Worm (Caenorhabditis elegans) whole organism, L3 larva: Measurements from ENCODE around the gene hmg-4.

Experiments used
- R02D3.7 ChIP-seq: fragments of 150-350 bp; optimal IDR thresholded peaks from 2 replicates; lab custom pipeline; 2014; ENCODE audit warnings: missing biosample characterization, missing genetic modification characterization
- ZK546.5 ChIP-seq: sonication (generic microtip); optimal IDR thresholded peaks from 2 replicates; lab custom pipeline; 2017; ENCODE audit warnings: missing biosample characterization, missing genetic modification characterization
- aly-2 ChIP-seq: fragments of 150-350 bp; optimal IDR thresholded peaks from 2 replicates; lab custom pipeline; 2014; ENCODE audit warnings: missing biosample characterization, missing genetic modification characterization
- ama-1 ChIP-seq: fragments of 150-350 bp; optimal IDR thresholded peaks from 2 replicates; lab custom pipeline; 2018
- ceh-16 ChIP-seq: sonication (generic microtip); optimal IDR thresholded peaks from 2 replicates; lab custom pipeline; 2017; ENCODE audit warnings: missing biosample characterization, missing genetic modification characterization
- ceh-28 ChIP-seq: fragments of 150-350 bp; optimal IDR thresholded peaks from 2 replicates; lab custom pipeline; 2014; ENCODE audit warnings: missing biosample characterization, missing genetic modification reagents, missing genetic modification characterization
- ceh-82 ChIP-seq: fragments of 150-350 bp; optimal IDR thresholded peaks from 2 replicates; lab custom pipeline; 2014; ENCODE audit warnings: missing biosample characterization, missing genetic modification characterization
- ceh-9 ChIP-seq: sonication (generic microtip); optimal IDR thresholded peaks from 2 replicates; lab custom pipeline; 2018; ENCODE audit warnings: missing biosample characterization, missing genetic modification characterization
- daf-12 ChIP-seq: fragments of 150-350 bp; optimal IDR thresholded peaks from 2 replicates; lab custom pipeline; 2014; ENCODE audit warnings: missing biosample characterization, missing genetic modification reagents, missing genetic modification characterization
- egl-27 ChIP-seq: sonication (generic microtip); optimal IDR thresholded peaks from 4 replicates; lab custom pipeline; 2017; ENCODE audit warnings: missing biosample characterization, missing genetic modification reagents, missing genetic modification characterization
- egl-5 ChIP-seq: fragments of 150-350 bp; optimal IDR thresholded peaks from 2 replicates; lab custom pipeline; 2017; ENCODE audit warnings: missing biosample characterization, missing genetic modification reagents, missing genetic modification characterization, inconsistent platforms
- elt-1 ChIP-seq: fragments of 150-350 bp; optimal IDR thresholded peaks from 2 replicates; lab custom pipeline; 2014; ENCODE audit warnings: missing biosample characterization, missing genetic modification characterization
- elt-2 ChIP-seq: sonication (generic microtip); optimal IDR thresholded peaks from 2 replicates; lab custom pipeline; 2016; ENCODE audit warnings: missing genetic modification reagents, mild to moderate bottlenecking, missing genetic modification characterization, missing compliant biosample characterization
- elt-3 ChIP-seq, 3 experiments: fragments of 150-350 bp in 1 of 3; sonication (generic microtip) in 2 of 3; optimal IDR thresholded peaks; 2 replicates in 2 of 3; 4 replicates in 1 of 3; lab custom pipeline; 2014 to 2017; ENCODE audit warnings: missing biosample characterization in 3 of 3, missing genetic modification characterization in 3 of 3
- eor-1 ChIP-seq, 2 experiments: fragments of 150-350 bp; optimal IDR thresholded peaks; 2 replicates each; lab custom pipeline; 2014 to 2018; ENCODE audit warnings: missing biosample characterization in 2 of 2, missing genetic modification characterization in 2 of 2
- fkh-10 ChIP-seq: sonication (generic microtip); optimal IDR thresholded peaks from 2 replicates; lab custom pipeline; 2017; ENCODE audit warnings: missing biosample characterization, missing genetic modification reagents, missing genetic modification characterization
- fkh-2 ChIP-seq: fragments of 150-350 bp; optimal IDR thresholded peaks from 2 replicates; lab custom pipeline; 2014; ENCODE audit warnings: missing biosample characterization, missing genetic modification reagents, missing genetic modification characterization
- fos-1 ChIP-seq: fragments of 150-350 bp; optimal IDR thresholded peaks from 2 replicates; lab custom pipeline; 2014; ENCODE audit warnings: missing biosample characterization, missing genetic modification characterization
- hmg-11 ChIP-seq: sonication (generic microtip); optimal IDR thresholded peaks from 2 replicates; lab custom pipeline; 2016; ENCODE audit warnings: missing genetic modification characterization, missing compliant biosample characterization
- jun-1 ChIP-seq: fragments of 150-350 bp; optimal IDR thresholded peaks from 2 replicates; lab custom pipeline; 2014; ENCODE audit warnings: missing biosample characterization, missing genetic modification reagents, missing genetic modification characterization
- lin-15B ChIP-seq: fragments of 150-350 bp; optimal IDR thresholded peaks from 2 replicates; lab custom pipeline; 2014; ENCODE audit warnings: missing biosample characterization, missing genetic modification characterization
- lin-39 ChIP-seq: fragments of 150-350 bp; optimal IDR thresholded peaks from 2 replicates; lab custom pipeline; 2018; ENCODE audit warnings: missing biosample characterization, missing genetic modification reagents, missing genetic modification characterization
- lsy-12 ChIP-seq: sonication (generic microtip); optimal IDR thresholded peaks from 2 replicates; lab custom pipeline; 2016; ENCODE audit warnings: mild to moderate bottlenecking, missing genetic modification characterization, missing compliant biosample characterization
- mdl-1 ChIP-seq: fragments of 150-350 bp; optimal IDR thresholded peaks from 2 replicates; lab custom pipeline; 2014; ENCODE audit warnings: missing biosample characterization, missing genetic modification characterization
- mml-1 ChIP-seq: fragments of 150-350 bp; sonication (generic microtip); optimal IDR thresholded peaks from 3 replicates; lab custom pipeline; 2014; ENCODE audit warnings: missing biosample characterization, missing genetic modification characterization
- nfya-1 ChIP-seq: sonication (generic microtip); optimal IDR thresholded peaks from 2 replicates; lab custom pipeline; 2017; ENCODE audit warnings: missing genetic modification characterization, mild to moderate bottlenecking, missing compliant biosample characterization, antibody characterized with exemption, moderate library complexity; ENCODE audit not compliant: insufficient read depth
- nhr-11 ChIP-seq: fragments of 150-350 bp; optimal IDR thresholded peaks from 2 replicates; lab custom pipeline; 2014; ENCODE audit warnings: missing biosample characterization, missing genetic modification characterization
- nhr-12 ChIP-seq: fragments of 150-350 bp; optimal IDR thresholded peaks from 2 replicates; lab custom pipeline; 2014; ENCODE audit warnings: missing biosample characterization, missing genetic modification characterization
- nhr-23 ChIP-seq: fragments of 150-350 bp; optimal IDR thresholded peaks from 2 replicates; lab custom pipeline; 2014; ENCODE audit warnings: missing biosample characterization, missing genetic modification reagents, missing genetic modification characterization
- nhr-237 ChIP-seq: fragments of 150-350 bp; optimal IDR thresholded peaks from 2 replicates; lab custom pipeline; 2014; ENCODE audit warnings: missing biosample characterization, missing genetic modification characterization
- nhr-25 ChIP-seq: sonication (generic microtip); optimal IDR thresholded peaks from 2 replicates; lab custom pipeline; 2017; ENCODE audit warnings: missing biosample characterization, missing genetic modification characterization
- nhr-28 ChIP-seq: fragments of 150-350 bp; optimal IDR thresholded peaks from 2 replicates; lab custom pipeline; 2014; ENCODE audit warnings: missing biosample characterization, missing genetic modification characterization
- nhr-43 ChIP-seq: sonication (generic microtip); optimal IDR thresholded peaks from 2 replicates; lab custom pipeline; 2016; ENCODE audit warnings: mild to moderate bottlenecking, missing genetic modification characterization, missing compliant biosample characterization; ENCODE audit not compliant: poor library complexity, severe bottlenecking
- nhr-67 ChIP-seq: fragments of 150-350 bp; optimal IDR thresholded peaks from 2 replicates; lab custom pipeline; 2014; ENCODE audit warnings: missing biosample characterization, missing genetic modification characterization
- nhr-76 ChIP-seq: fragments of 150-350 bp; sonication (generic microtip); optimal IDR thresholded peaks from 5 replicates; lab custom pipeline; 2014; ENCODE audit warnings: missing biosample characterization, missing genetic modification characterization
- nhr-77 ChIP-seq: fragments of 150-350 bp; optimal IDR thresholded peaks from 2 replicates; lab custom pipeline; 2014; ENCODE audit warnings: missing biosample characterization, missing genetic modification characterization
- pha-4 ChIP-seq: fragments of 150-350 bp; optimal IDR thresholded peaks from 2 replicates; lab custom pipeline; 2014; ENCODE audit warnings: missing biosample characterization, missing genetic modification reagents, missing genetic modification characterization
- pqm-1 ChIP-seq: fragments of 150-350 bp; optimal IDR thresholded peaks from 2 replicates; lab custom pipeline; 2017; ENCODE audit warnings: missing biosample characterization, missing genetic modification characterization, inconsistent platforms
- sea-2 ChIP-seq: fragments of 150-350 bp; sonication (generic microtip); optimal IDR thresholded peaks from 4 replicates; lab custom pipeline; 2014; ENCODE audit warnings: missing biosample characterization, missing genetic modification reagents, missing genetic modification characterization
- skn-1 ChIP-seq: fragments of 150-350 bp; optimal IDR thresholded peaks from 2 replicates; lab custom pipeline; 2014; ENCODE audit warnings: missing biosample characterization, missing genetic modification characterization
- snpc-4 ChIP-seq: fragments of 150-350 bp; optimal IDR thresholded peaks from 2 replicates; lab custom pipeline; 2014; ENCODE audit warnings: missing biosample characterization, missing genetic modification characterization
- tbx-2 ChIP-seq: sonication (generic microtip); optimal IDR thresholded peaks from 2 replicates; lab custom pipeline; 2016; ENCODE audit warnings: mild to moderate bottlenecking, missing genetic modification characterization, missing compliant biosample characterization
- unc-39 ChIP-seq: sonication (generic microtip); optimal IDR thresholded peaks from 4 replicates; lab custom pipeline; 2017; ENCODE audit warnings: missing biosample characterization, missing genetic modification characterization
- unc-62 ChIP-seq: fragments of 150-350 bp; sonication (generic microtip); optimal IDR thresholded peaks from 4 replicates; lab custom pipeline; 2014; ENCODE audit warnings: missing biosample characterization, missing genetic modification reagents, missing genetic modification characterization
- zag-1 ChIP-seq: fragments of 150-350 bp; optimal IDR thresholded peaks from 2 replicates; lab custom pipeline; 2014; ENCODE audit warnings: missing biosample characterization, missing genetic modification characterization
- ztf-11 ChIP-seq: fragments of 150-350 bp; optimal IDR thresholded peaks from 2 replicates; lab custom pipeline; 2014; ENCODE audit warnings: missing biosample characterization, missing genetic modification characterization
- ztf-4 ChIP-seq: fragments of 150-350 bp; optimal IDR thresholded peaks from 2 replicates; lab custom pipeline; 2014; ENCODE audit warnings: missing biosample characterization, missing genetic modification characterization

Gene hmg-4

DNA sequence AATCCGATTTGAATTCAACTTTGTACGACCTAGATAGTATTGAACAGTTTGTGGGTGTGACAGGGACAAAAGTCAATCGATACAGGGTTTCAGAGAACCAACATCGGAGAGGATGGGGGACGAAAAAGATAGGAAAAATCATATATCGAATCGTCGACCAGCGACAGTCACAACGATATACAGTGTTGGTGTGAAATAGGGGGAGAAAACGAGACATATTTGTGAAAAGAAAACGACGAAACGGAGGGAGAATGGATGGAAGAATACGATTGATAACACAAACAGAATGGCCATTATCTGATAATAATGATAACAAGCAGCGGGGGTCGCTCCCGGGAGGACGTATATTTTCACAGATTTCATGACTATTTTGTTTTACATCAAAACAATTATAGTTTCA is 6.0 kb downstream of the hmg-4 start:
- TF ChIP-seq sea-2 (GFP tag; lab: Kevin White, UChicago): no peak
- TF ChIP-seq ceh-28 (tag; lab: Kevin White, UChicago): peak; percentile 65
- peak; percentile 14 for TF ChIP-seq R02D3.7 (tag; lab: Kevin White, UChicago)
- no peak for TF ChIP-seq ceh-9 (tag; lab: Kevin White, UChicago)
- no peak for TF ChIP-seq lin-39 (tag; lab: Kevin White, UChicago)
- TF ChIP-seq hmg-11 (tag; lab: Kevin White, UChicago): no peak
- no peak for TF ChIP-seq ceh-16 (tag; lab: Kevin White, UChicago)
- TF ChIP-seq unc-39 (tag; lab: Kevin White, UChicago): no peak
- TF ChIP-seq nhr-25 (tag; lab: Kevin White, UChicago): peak; percentile 14
- TF ChIP-seq tbx-2: no peak
- no peak for TF ChIP-seq nhr-12 (tag; lab: Kevin White, UChicago)
- no peak for TF ChIP-seq nhr-28 (tag; lab: Kevin White, UChicago)
- TF ChIP-seq nhr-43: no peak
- no peak for TF ChIP-seq lin-15B (tag; lab: Kevin White, UChicago)
- TF ChIP-seq zag-1 (tag; lab: Kevin White, UChicago): no peak
- peak; percentile 62 for TF ChIP-seq nhr-23 (tag; lab: Kevin White, UChicago)
- TF ChIP-seq snpc-4 (tag; lab: Kevin White, UChicago): no peak
- no peak for TF ChIP-seq fkh-10 (GFP tag; lab: Kevin White, UChicago)
- peak; percentile 86 for TF ChIP-seq elt-2 (tag; lab: Kevin White, UChicago)
- TF ChIP-seq ama-1 (lab: Kevin White, UChicago): peak; percentile 83
- no peak for TF ChIP-seq ZK546.5
- no peak for TF ChIP-seq jun-1 (tag; lab: Kevin White, UChicago)
- no peak for TF ChIP-seq daf-12 (tag; lab: Kevin White, UChicago)
- TF ChIP-seq pha-4: no peak
- TF ChIP-seq unc-62 (GFP tag; lab: Kevin White, UChicago): no peak
- peak in 2 of 3 experiments; percentile 44 to 91 for TF ChIP-seq elt-3 (tag; optimal IDR thresholded peaks at IDR 0.05; lab: Kevin White, UChicago)
- no peak for TF ChIP-seq egl-5 (tag; lab: Kevin White, UChicago)
- peak; percentile 11 for TF ChIP-seq mml-1 (tag; lab: Kevin White, UChicago)
- TF ChIP-seq fos-1 (tag; lab: Kevin White, UChicago): no peak
- TF ChIP-seq mdl-1 (tag; lab: Kevin White, UChicago): no peak
- no peak for TF ChIP-seq egl-27 (tag; lab: Kevin White, UChicago)
- TF ChIP-seq nhr-67 (tag; lab: Kevin White, UChicago): no peak
- no peak for TF ChIP-seq skn-1 (tag; lab: Kevin White, UChicago)
- TF ChIP-seq lsy-12 (tag; lab: Kevin White, UChicago): no peak
- TF ChIP-seq nhr-77: no peak
- no peak for TF ChIP-seq elt-1 (tag; lab: Kevin White, UChicago)
- no peak for TF ChIP-seq ztf-4 (tag; lab: Kevin White, UChicago)
- no peak for TF ChIP-seq fkh-2
- no peak for TF ChIP-seq pqm-1 (tag; lab: Kevin White, UChicago)
- no peak for TF ChIP-seq nhr-11 (tag; lab: Kevin White, UChicago)
- TF ChIP-seq eor-1 (tag; optimal IDR thresholded peaks at IDR 0.05; lab: Kevin White, UChicago): no peak
- no peak for TF ChIP-seq ztf-11
- no peak for TF ChIP-seq aly-2 (tag; lab: Kevin White, UChicago)
- no peak for TF ChIP-seq nfya-1 (tag; lab: Kevin White, UChicago)
- TF ChIP-seq nhr-76 (tag; lab: Kevin White, UChicago): no peak
- TF ChIP-seq ceh-82 (tag; lab: Kevin White, UChicago): no peak
- TF ChIP-seq nhr-237 (tag; lab: Kevin White, UChicago): no peak
